Worm (Caenorhabditis elegans) whole organism, midembryonic: Measurements from ENCODE around the gene degt-1.

Experiments
- T22C8.4 ChIP-seq: fragments of 200-800 bp; sonication (Bioruptor generic); IDR thresholded peaks from 2 replicates; pipeline ENCODE4 v1.3.6; 2022; ENCODE audit warnings: missing genetic modification characterization, missing compliant biosample characterization
- tab-1 ChIP-seq: fragments of 200-800 bp; sonication (Bioruptor generic); IDR thresholded peaks from 2 replicates; pipeline ENCODE4 v1.3.6; 2022; ENCODE audit warnings: missing genetic modification characterization, missing compliant biosample characterization
- ztf-29 ChIP-seq: fragments of 200-800 bp; sonication (Bioruptor generic); IDR thresholded peaks from 2 replicates; pipeline ENCODE4 v1.3.6; 2022; ENCODE audit warnings: missing genetic modification reagents, missing genetic modification characterization, missing compliant biosample characterization

DNA sequence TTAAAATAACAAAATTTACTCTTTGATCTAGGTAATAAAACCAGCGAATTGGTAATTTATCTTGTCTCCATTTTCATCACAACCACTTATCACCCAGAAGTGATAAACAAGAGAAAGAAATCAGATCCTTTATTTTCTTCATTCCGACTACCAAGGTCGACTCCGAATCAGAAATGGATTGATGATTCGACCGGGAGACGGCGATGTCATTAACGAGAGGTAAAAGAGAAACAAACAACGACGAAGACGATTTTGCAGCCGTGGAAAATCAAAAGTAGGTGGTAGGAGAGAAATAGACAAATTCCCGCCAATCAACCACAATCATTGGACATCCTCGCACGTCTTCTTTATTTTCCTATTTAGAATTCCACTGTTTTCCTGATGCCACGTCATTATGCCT is 17.0 kb downstream of the degt-1 start:
- TF ChIP-seq tab-1 (GFP tag; lab: Robert Waterston, UW) = no peak
- TF ChIP-seq T22C8.4 (GFP tag; lab: Robert Waterston, UW) = no peak
- TF ChIP-seq ztf-29 = no peak
